Worm (Caenorhabditis elegans) whole organism, midembryonic: ENCODE data around the gene Y73B6BL.288.
"Not testable (repeated sequence)": the region's sequence is repeated elsewhere in the genome, so short reads cannot be mapped to it uniquely, and the experiment has no call there.

Experiments used
- T22C8.4 ChIP-seq: fragments of 200-800 bp; sonication (Bioruptor generic); IDR thresholded peaks from 2 replicates; pipeline ENCODE4 v1.3.6; 2022; ENCODE audit warnings: missing genetic modification characterization, missing compliant biosample characterization
- cog-1 ChIP-seq: sonication (generic microtip); optimal IDR thresholded peaks from 2 replicates; lab custom pipeline; 2016; ENCODE audit warnings: missing genetic modification characterization, missing compliant biosample characterization
- flt-1 ChIP-seq: fragments of 200-800 bp; sonication (Bioruptor generic); IDR thresholded peaks from 2 replicates; pipeline ENCODE4 v1.3.6; 2022; ENCODE audit warnings: missing genetic modification characterization, missing compliant biosample characterization
- klf-2 ChIP-seq: fragments of 200-800 bp; sonication (Bioruptor generic); conservative IDR thresholded peaks from 2 replicates; pipeline ENCODE4 v1.3.6; 2022; ENCODE audit warnings: missing genetic modification reagents, missing genetic modification characterization, missing compliant biosample characterization
- med-1 ChIP-seq: sonication (generic microtip); optimal IDR thresholded peaks from 2 replicates; lab custom pipeline; 2017; ENCODE audit warnings: missing genetic modification characterization, mild to moderate bottlenecking, missing compliant biosample characterization, antibody characterized with exemption, missing genetic modification reagents; ENCODE audit not compliant: insufficient read depth
- ref-1 ChIP-seq: fragments of 200-800 bp; sonication (Bioruptor generic); conservative IDR thresholded peaks from 2 replicates; pipeline ENCODE4 v1.3.6; 2022; ENCODE audit warnings: missing genetic modification reagents, missing genetic modification characterization, missing compliant biosample characterization
- tab-1 ChIP-seq: fragments of 200-800 bp; sonication (Bioruptor generic); IDR thresholded peaks from 2 replicates; pipeline ENCODE4 v1.3.6; 2022; ENCODE audit warnings: missing genetic modification characterization, missing compliant biosample characterization
- ztf-23 ChIP-seq: fragments of 200-800 bp; sonication (Bioruptor generic); IDR thresholded peaks from 2 replicates; pipeline ENCODE4 v1.3.6; 2022; ENCODE audit warnings: missing genetic modification reagents, missing genetic modification characterization, missing compliant biosample characterization
- ztf-29 ChIP-seq: fragments of 200-800 bp; sonication (Bioruptor generic); IDR thresholded peaks from 2 replicates; pipeline ENCODE4 v1.3.6; 2022; ENCODE audit warnings: missing genetic modification reagents, missing genetic modification characterization, missing compliant biosample characterization

Y73B6BL.288 gene

DNA sequence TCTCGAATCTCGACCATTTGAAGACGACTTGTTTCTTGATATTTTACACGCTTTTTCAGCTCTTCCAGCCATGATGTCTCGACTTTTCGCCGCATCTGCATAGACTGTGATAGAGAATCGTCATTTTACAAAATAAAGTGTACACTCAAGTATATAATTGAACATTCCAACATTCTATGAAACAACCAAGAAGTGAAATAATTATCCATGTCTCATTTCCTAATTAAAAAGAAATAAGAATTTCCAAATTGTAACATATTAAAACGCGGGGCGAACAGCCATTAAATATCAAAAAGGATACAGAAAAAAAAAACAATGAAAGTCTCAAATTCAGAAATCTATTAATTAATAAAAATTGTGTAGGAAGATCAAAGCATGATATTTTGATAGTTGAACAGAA lies 30.7 kb upstream of the Y73B6BL.288 start, which contains the start of gene smg-3:
Gene smg-3, minus strand, starts transcription at position 101 of the 400 bp plus-strand sequence.
- TF ChIP-seq flt-1 (GFP tag; lab: Robert Waterston, UW) (no peak), ztf-29 (GFP tag; lab: Robert Waterston, UW) (no peak), med-1 (GFP tag; lab: Kevin White, UChicago) (no peak), ref-1 (GFP tag; lab: Robert Waterston, UW) (no peak), klf-2 (GFP tag; lab: Robert Waterston, UW) (no peak), cog-1 (no peak), T22C8.4 (GFP tag; lab: Robert Waterston, UW) (no peak), tab-1 (GFP tag; lab: Robert Waterston, UW) (no peak), ztf-23 (GFP tag; lab: Robert Waterston, UW) (no peak)

DNA sequence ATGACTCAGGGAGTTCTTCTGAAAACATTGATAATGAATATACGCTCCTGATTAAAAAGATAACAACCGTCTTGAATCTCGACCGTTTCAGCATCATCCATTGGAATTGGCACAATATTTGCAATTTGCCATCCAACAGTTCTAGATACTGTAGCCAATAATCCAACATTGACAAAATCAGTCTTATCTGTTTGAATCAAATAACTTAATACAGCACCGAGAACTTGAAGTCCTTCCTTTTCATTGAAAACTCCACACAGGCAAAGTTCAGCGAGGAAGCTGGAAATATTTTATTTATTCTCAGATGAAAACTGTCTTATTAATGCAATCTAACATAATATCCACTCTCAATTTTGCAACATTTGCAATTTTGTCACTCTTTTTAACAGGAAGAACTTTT lies 29.9 kb upstream of the Y73B6BL.288 start:
- no peak for TF ChIP-seq med-1 (GFP tag; lab: Kevin White, UChicago)
- no peak for TF ChIP-seq klf-2 (GFP tag; lab: Robert Waterston, UW)
- no peak for TF ChIP-seq tab-1 (GFP tag; lab: Robert Waterston, UW)
- TF ChIP-seq T22C8.4 (GFP tag; lab: Robert Waterston, UW), result no peak
- TF ChIP-seq cog-1, result no peak
- no peak for TF ChIP-seq ztf-23 (GFP tag; lab: Robert Waterston, UW)
- TF ChIP-seq ztf-29 (GFP tag; lab: Robert Waterston, UW), result no peak
- no peak for TF ChIP-seq flt-1 (GFP tag; lab: Robert Waterston, UW)
- no peak for TF ChIP-seq ref-1 (GFP tag; lab: Robert Waterston, UW)

DNA sequence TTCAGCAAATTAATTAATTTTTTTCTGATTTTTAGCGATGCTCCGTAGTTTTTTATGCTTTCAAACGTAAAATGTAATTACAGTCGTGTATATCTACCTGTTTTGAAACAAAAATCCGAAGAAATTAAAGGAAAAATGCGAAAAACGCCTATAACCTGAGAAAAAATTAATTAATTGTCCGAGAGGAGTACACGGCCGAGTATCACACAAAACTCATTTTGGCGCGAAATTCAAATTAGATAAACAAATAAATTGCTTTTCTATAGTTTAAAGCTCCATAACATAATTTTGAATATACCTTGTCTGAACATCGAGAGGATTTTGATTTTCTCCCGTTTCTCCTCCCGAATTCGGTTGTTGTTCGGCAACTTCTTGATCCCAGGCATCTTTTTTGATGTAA lies 27.2 kb upstream of the Y73B6BL.288 start:
- TF ChIP-seq ztf-23 (GFP tag; lab: Robert Waterston, UW) (no peak), flt-1 (GFP tag; lab: Robert Waterston, UW) (no peak), med-1 (GFP tag; lab: Kevin White, UChicago) (no peak), ztf-29 (GFP tag; lab: Robert Waterston, UW) (no peak), T22C8.4 (GFP tag; lab: Robert Waterston, UW) (no peak), klf-2 (GFP tag; lab: Robert Waterston, UW) (no peak), tab-1 (GFP tag; lab: Robert Waterston, UW) (no peak), cog-1 (no peak), ref-1 (GFP tag; lab: Robert Waterston, UW) (no peak)

DNA sequence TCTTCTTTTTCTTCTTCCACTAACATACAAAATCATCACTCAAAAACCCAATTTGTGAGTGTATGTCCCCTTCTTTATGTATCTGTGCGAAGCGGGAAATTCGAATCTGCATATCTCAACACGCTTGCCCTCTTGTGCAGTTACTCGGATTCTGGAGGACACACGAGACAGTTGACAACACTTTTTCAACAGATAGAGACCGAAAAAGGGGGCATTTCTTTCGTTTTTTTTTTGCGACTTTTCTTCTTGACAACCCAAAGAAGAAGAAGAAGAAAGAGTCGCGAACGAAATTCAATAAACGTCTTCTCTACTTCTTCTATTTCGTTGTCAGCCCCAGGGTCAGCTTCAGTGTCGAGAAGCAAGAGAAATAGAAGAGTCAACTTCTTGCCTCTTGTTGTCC lies 23.7 kb upstream of the Y73B6BL.288 start:
- TF ChIP-seq cog-1, result no peak
- no peak for TF ChIP-seq tab-1 (GFP tag; lab: Robert Waterston, UW)
- TF ChIP-seq med-1 (GFP tag; lab: Kevin White, UChicago), result no peak
- TF ChIP-seq ztf-29 (GFP tag; lab: Robert Waterston, UW), result no peak
- no peak for TF ChIP-seq T22C8.4 (GFP tag; lab: Robert Waterston, UW)
- no peak for TF ChIP-seq ztf-23 (GFP tag; lab: Robert Waterston, UW)
- TF ChIP-seq flt-1 (GFP tag; lab: Robert Waterston, UW), result no peak

DNA sequence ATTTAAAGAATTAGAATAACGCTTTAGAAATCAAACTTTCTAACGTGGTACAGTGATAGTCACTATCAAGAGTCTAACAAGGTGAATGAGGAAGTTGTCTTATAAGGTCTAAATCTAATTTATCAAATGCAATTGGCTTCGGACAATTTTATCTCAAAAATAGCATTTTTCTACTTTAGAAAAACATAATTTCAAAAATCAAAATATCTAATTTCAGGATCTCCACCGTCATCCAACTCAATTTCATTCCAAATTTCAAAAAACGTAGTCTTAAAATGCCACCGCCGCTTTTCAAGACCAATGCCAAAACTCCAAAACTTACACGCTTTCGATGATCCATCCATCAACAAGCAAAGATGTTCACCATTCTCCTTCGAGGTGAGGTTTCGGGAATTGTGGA lies 22.7 kb upstream of the Y73B6BL.288 start, which contains the start of gene Y73B6BL.270:
Gene Y73B6BL.270, plus strand, starts transcription at position 301 of the 400 bp plus-strand sequence.
- TF ChIP-seq klf-2 (GFP tag; lab: Robert Waterston, UW) (no peak), cog-1 (no peak), ztf-23 (GFP tag; lab: Robert Waterston, UW) (no peak), T22C8.4 (GFP tag; lab: Robert Waterston, UW) (no peak), med-1 (GFP tag; lab: Kevin White, UChicago) (no peak), ztf-29 (GFP tag; lab: Robert Waterston, UW) (no peak), tab-1 (GFP tag; lab: Robert Waterston, UW) (no peak), ref-1 (GFP tag; lab: Robert Waterston, UW) (no peak), flt-1 (GFP tag; lab: Robert Waterston, UW) (no peak)

DNA sequence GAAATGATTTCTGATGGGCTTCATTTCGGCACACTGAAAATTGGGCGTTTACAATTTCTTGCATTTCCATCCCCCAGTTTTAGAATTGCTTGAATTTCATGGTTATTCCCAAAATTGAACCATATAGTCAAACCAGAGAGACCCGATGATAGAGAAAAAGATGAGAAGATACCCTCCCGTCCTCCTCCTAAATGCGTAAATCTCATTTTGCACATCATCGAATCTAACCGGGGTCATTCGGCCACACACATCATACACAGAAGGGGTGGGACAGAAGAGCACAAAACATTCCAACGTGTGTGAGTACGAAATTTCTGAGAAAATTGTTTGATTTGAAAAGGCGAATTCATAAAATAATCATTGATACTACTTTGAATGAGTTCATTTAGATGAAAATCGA lies 21.3 kb upstream of the Y73B6BL.288 start:
- TF ChIP-seq med-1 (GFP tag; lab: Kevin White, UChicago) (no peak), flt-1 (GFP tag; lab: Robert Waterston, UW) (0 out of 2 replicates have a peak, but pooled peaks have one; percentile 20), cog-1 (no peak)

DNA sequence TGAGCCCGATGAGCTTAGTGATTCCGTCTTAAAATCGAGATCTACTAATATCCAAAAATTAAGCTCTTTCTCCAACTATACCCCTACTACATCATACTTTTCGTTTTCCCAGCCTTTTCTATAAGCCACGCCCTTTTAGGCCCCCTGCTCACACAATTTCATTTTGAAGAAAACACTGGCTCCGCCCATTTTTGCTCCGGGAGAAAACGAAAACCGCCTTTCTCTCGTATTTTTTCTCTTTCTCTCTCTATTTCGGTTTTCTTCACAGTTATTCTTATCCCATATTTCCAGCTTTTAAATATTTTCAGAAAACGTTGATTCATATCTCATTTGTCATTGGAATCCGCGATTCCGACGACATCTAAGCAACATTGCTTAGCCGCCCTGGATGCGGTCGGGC lies 19.3 kb upstream of the Y73B6BL.288 start, which contains the start of gene Y73B6BL.47:
Gene Y73B6BL.47, plus strand, starts transcription at position 301 of the 400 bp plus-strand sequence.
- TF ChIP-seq tab-1 (GFP tag; lab: Robert Waterston, UW), result no peak
- TF ChIP-seq T22C8.4 (GFP tag; lab: Robert Waterston, UW), result no peak
- no peak for TF ChIP-seq cog-1
- TF ChIP-seq med-1 (GFP tag; lab: Kevin White, UChicago), result no peak
- TF ChIP-seq ztf-29 (GFP tag; lab: Robert Waterston, UW), result no peak
- TF ChIP-seq klf-2 (GFP tag; lab: Robert Waterston, UW), result no peak
- no peak for TF ChIP-seq flt-1 (GFP tag; lab: Robert Waterston, UW)
- TF ChIP-seq ztf-23 (GFP tag; lab: Robert Waterston, UW), result no peak
- TF ChIP-seq ref-1 (GFP tag; lab: Robert Waterston, UW), result no peak

DNA sequence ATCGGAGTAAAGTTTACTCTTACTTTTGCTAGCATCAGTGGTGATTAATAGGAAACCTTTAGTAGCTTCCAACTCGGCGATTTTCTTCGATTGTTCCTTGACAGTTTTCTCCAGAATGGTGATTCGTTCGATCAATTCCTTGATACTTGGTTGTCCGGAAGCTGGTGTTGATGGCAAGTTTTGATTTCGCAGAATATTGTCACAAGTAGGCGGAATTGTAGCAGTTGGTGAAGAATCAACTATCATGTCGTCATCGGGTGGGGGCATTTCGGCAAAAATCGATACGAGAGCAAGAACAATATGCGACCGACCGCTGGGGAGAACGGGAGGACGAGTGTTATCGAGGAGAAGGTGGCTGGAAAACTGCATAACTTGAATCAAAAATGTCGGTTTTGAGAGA lies 4.9 kb upstream of the Y73B6BL.288 start, which contains the start of gene Y73B6BL.289:
Gene Y73B6BL.289, plus strand, starts transcription at position 301 of the 400 bp plus-strand sequence.
- TF ChIP-seq cog-1; tab-1 (GFP tag; lab: Robert Waterston, UW); T22C8.4 (GFP tag; lab: Robert Waterston, UW): not testable (repeated sequence)

DNA sequence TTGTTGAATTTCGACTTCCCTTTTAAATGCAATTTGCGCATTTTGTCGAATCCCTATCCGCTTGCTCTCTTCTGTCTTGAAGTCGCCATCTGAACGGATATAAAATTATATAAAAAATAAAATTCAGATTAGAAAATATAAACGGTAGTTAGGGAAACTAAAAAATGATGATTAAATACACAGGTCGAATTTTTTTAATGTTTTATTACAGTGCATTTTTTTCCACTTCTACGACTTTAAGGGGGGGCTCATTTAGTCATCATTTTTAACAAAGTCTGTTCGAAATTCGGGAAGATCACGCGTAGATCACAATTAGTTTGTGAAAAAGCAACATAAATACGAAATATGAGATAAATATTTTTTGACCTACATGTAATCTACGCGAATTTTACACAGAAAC lies 545 bp upstream of the Y73B6BL.288 start, which contains the start of gene Y73B6BL.14:
Gene Y73B6BL.14, minus strand, starts transcription at position 101 of the 400 bp plus-strand sequence.
- no peak for TF ChIP-seq ztf-29 (GFP tag; lab: Robert Waterston, UW)
- TF ChIP-seq ref-1 (GFP tag; lab: Robert Waterston, UW), result no peak
- no peak for TF ChIP-seq med-1 (GFP tag; lab: Kevin White, UChicago)
- no peak for TF ChIP-seq T22C8.4 (GFP tag; lab: Robert Waterston, UW)
- no peak for TF ChIP-seq flt-1 (GFP tag; lab: Robert Waterston, UW)
- TF ChIP-seq tab-1 (GFP tag; lab: Robert Waterston, UW), result no peak
- TF ChIP-seq klf-2 (GFP tag; lab: Robert Waterston, UW), result no peak
- TF ChIP-seq cog-1, result no peak
- TF ChIP-seq ztf-23 (GFP tag; lab: Robert Waterston, UW), result no peak
